Worm (Caenorhabditis elegans) whole organism, early embryonic: ENCODE measurements around the gene F49E10.2.

Experiments used
- ama-1 ChIP-seq: fragments of 150-350 bp; optimal IDR thresholded peaks from 2 replicates; lab custom pipeline; 2014
- ceh-13 ChIP-seq: fragments of 200-800 bp; sonication (Bioruptor generic); optimal IDR thresholded peaks from 2 replicates; lab custom pipeline; 2018; ENCODE audit warnings: mild to moderate bottlenecking, missing genetic modification characterization, missing compliant biosample characterization
- flt-1 ChIP-seq: fragments of 200-800 bp; sonication (Bioruptor generic); IDR thresholded peaks from 2 replicates; pipeline ENCODE4 v1.3.6; 2022; ENCODE audit warnings: missing genetic modification characterization, missing compliant biosample characterization
- hnd-1 ChIP-seq: sonication (generic microtip); optimal IDR thresholded peaks from 2 replicates; lab custom pipeline; 2016; ENCODE audit warnings: missing genetic modification characterization, missing compliant biosample characterization
- pes-1 ChIP-seq: fragments of 200-800 bp; sonication (Bioruptor generic); IDR thresholded peaks from 2 replicates; pipeline ENCODE4 v1.3.6; 2022; ENCODE audit warnings: missing genetic modification reagents, missing genetic modification characterization, missing compliant biosample characterization

DNA sequence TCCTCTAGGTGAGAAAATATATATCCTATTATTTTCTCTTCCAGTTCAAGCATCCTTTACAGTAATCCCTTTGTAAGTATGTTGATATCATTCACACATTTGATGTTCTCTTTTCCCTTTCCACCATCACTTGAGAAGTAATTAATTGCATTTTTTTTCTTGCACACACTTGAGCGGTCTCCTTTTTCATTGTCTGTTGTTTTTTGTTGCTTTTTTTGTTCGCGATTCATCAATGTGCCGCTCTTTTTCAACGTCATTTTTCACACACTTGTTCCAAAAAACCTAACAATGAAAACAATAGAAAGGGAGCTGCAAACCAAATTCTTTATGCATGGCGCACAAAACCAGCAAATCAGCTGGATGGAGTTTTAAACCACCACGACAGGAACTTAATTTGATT lies 14.6 kb upstream of the F49E10.2 start, which contains the start of gene F49E10.4:
- TF ChIP-seq ama-1 (lab: Kevin White, UChicago) (no peak), hnd-1 (tag; lab: Kevin White, UChicago) (no peak), pes-1 (GFP tag; lab: Robert Waterston, UW) (no peak), ceh-13 (GFP tag; lab: Kevin White, UChicago) (no peak), flt-1 (GFP tag; lab: Robert Waterston, UW) (no peak)
